Fruit fly (Drosophila melanogaster): ENCODE results near the gene Glyp.
A peak's percentile ranks its signal among the peaks of the same experiment; 100 is the strongest.

Gene Glyp

dm6 chr2L:2130157-2130987, at the start of gene Glyp (continued):
- TF ChIP-seq PHDP (tag; optimal IDR thresholded peaks at IDR 0.05): peak; percentile 99
- 0 out of 3 replicates have a peak, but pooled peaks have one; percentile 33 for TF ChIP-seq zen2 (GFP tag; IDR thresholded peaks at IDR 0.05; ENCODE audit: partially characterized antibody)
- no peak for TF ChIP-seq en (GFP tag; optimal IDR thresholded peaks at IDR 0.05)
- TF ChIP-seq CG1233 (GFP tag; optimal IDR thresholded peaks at IDR 0.05): peak; percentile 96
- peak; percentile 91 for TF ChIP-seq zen (tag; optimal IDR thresholded peaks at IDR 0.05)
- TF ChIP-seq CG3065 (GFP tag; optimal IDR thresholded peaks at IDR 0.05): peak; percentile 81
- no peak for TF ChIP-seq zf30C (GFP tag; optimal IDR thresholded peaks at IDR 0.05)
- TF ChIP-seq CG8290 (GFP tag; optimal IDR thresholded peaks at IDR 0.05): peak; percentile 84
- TF ChIP-seq CG8290 (tag; optimal IDR thresholded peaks at IDR 0.05): peak; percentile 68 to 80
- TF ChIP-seq CG2129 (GFP tag; IDR thresholded peaks at IDR 0.05; ENCODE audit: partially characterized antibody): no peak
- TF ChIP-seq nmo (GFP tag; optimal IDR thresholded peaks at IDR 0.05): peak; percentile 97
- TF ChIP-seq CG12104 (GFP tag; optimal IDR thresholded peaks at IDR 0.05): peak; percentile 97
- TF ChIP-seq Lpt (GFP tag; optimal IDR thresholded peaks at IDR 0.05): no peak
- peak; percentile 88 for TF ChIP-seq MTF-1 (GFP tag; optimal IDR thresholded peaks at IDR 0.05; ENCODE audit: borderline replicate concordance)
- peak; percentile 96 for TF ChIP-seq fd3F (GFP tag; optimal IDR thresholded peaks at IDR 0.05)
- TF ChIP-seq CG11456 (GFP tag; IDR thresholded peaks at IDR 0.05): peak; percentile 94
- peak; percentile 99 for TF ChIP-seq CG10543 (GFP tag; optimal IDR thresholded peaks at IDR 0.05)
- peak; percentile 58 for TF ChIP-seq Sry-β (GFP tag; optimal IDR thresholded peaks at IDR 0.05)
- TF ChIP-seq CG12299 (tag; optimal IDR thresholded peaks at IDR 0.05): peak; percentile 96
- peak; percentile 93 for TF ChIP-seq CG8359 (GFP tag; optimal IDR thresholded peaks at IDR 0.05; ENCODE audit: borderline replicate concordance)
- peak; percentile 99 for TF ChIP-seq CG3281 (GFP tag; optimal IDR thresholded peaks at IDR 0.05)
- peak; percentile 65 for TF ChIP-seq shn (GFP tag; optimal IDR thresholded peaks at IDR 0.05)
- no peak for TF ChIP-seq Doc3 (GFP tag; IDR thresholded peaks at IDR 0.05; ENCODE audit: partially characterized antibody)
- no peak for TF ChIP-seq sc (optimal IDR thresholded peaks at IDR 0.05)
- peak; percentile 96 for TF ChIP-seq sc (GFP tag; optimal IDR thresholded peaks at IDR 0.05)
- TF ChIP-seq CG5245 (GFP tag; optimal IDR thresholded peaks at IDR 0.05): peak; percentile 79
- TF ChIP-seq CG34422 (GFP tag; IDR thresholded peaks at IDR 0.05): peak; percentile 95
- peak; percentile 95 for TF ChIP-seq D19A (tag; optimal IDR thresholded peaks at IDR 0.05)
- TF ChIP-seq dimm (GFP tag; IDR thresholded peaks at IDR 0.05): peak; percentile 78
- TF ChIP-seq pita (GFP tag; optimal IDR thresholded peaks at IDR 0.05): no peak
- peak; percentile 94 for TF ChIP-seq al (GFP tag; IDR thresholded peaks at IDR 0.05)
- TF ChIP-seq CG14860 (GFP tag; IDR thresholded peaks at IDR 0.05; ENCODE audit: partially characterized antibody): no peak
- TF ChIP-seq H15 (GFP tag; IDR thresholded peaks at IDR 0.05): peak; percentile 91
- TF ChIP-seq gce (GFP tag; IDR thresholded peaks at IDR 0.05): peak; percentile 89
- TF ChIP-seq zfh2 (GFP tag; optimal IDR thresholded peaks at IDR 0.05): peak; percentile 91
- peak; percentile 86 for TF ChIP-seq dmrt11E (tag; optimal IDR thresholded peaks at IDR 0.05)
- peak; percentile 91 for TF ChIP-seq twi (tag; optimal IDR thresholded peaks at IDR 0.05)
- peak; percentile 95 for TF ChIP-seq fd96Cb (tag; optimal IDR thresholded peaks at IDR 0.05)
- TF ChIP-seq zfh1 (GFP tag; IDR thresholded peaks at IDR 0.05): peak; percentile 91
- TF ChIP-seq CG6765 (GFP tag; optimal IDR thresholded peaks at IDR 0.05): peak; percentile 99
- TF ChIP-seq CG11560 (tag; IDR thresholded peaks at IDR 0.05): peak; percentile 87
- TF ChIP-seq Trl (optimal IDR thresholded peaks at IDR 0.05): peak; percentile 98
- TF ChIP-seq Trl (GFP tag; optimal IDR thresholded peaks at IDR 0.05): peak; percentile 78
- peak; percentile 88 for TF ChIP-seq ken (GFP tag; IDR thresholded peaks at IDR 0.05)
- peak; percentile 95 for TF ChIP-seq Fer2 (tag; optimal IDR thresholded peaks at IDR 0.05)
- peak; percentile 71; the same call in 1 of the 2 replicates for TF ChIP-seq chm (GFP tag; IDR thresholded peaks at IDR 0.05)
- peak; percentile 82 for TF ChIP-seq Lim3 (GFP tag; IDR thresholded peaks at IDR 0.05)
- TF ChIP-seq ATbp (GFP tag; optimal IDR thresholded peaks at IDR 0.05): peak; percentile 98
- TF ChIP-seq CG13894 (tag; optimal IDR thresholded peaks at IDR 0.05): peak; percentile 97
